Fruit fly (Drosophila melanogaster): ENCODE measurements around the gene CG3386.
A peak's percentile ranks its signal among the peaks of the same experiment; 100 is the strongest.

Gene CG3386

DNA sequence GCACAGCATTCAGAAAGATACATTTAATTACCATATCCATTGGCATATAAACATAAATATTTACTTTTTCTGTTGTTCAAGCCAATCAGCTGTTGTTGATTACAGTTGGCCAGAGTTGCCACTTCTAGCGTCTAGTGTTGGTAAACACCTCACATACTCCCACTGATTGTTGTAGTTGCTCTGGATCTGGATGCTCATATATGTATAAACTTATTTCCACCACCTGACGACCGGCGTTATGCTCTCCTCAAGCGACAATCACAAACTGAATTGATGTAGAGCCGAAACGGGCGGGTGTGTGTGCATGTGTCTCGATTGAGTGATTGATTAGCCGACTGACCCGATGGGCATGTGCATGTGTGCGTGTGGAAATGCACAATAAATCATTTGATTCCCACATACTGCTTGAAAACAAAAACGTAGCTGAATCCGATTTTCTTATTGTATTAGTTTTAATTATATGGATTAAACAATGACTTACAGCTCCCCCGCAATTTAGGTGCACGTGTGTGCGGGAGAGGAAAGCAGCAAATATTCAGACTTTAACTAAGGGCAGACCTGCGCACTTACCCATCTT lies 389 bp downstream of the CG3386 start (continued):
- TF ChIP-seq Sry-β (GFP tag; optimal IDR thresholded peaks at IDR 0.05) = peak; percentile 4
- no peak for TF ChIP-seq Kr (GFP tag; optimal IDR thresholded peaks at IDR 0.05)
- TF ChIP-seq CG9437 (GFP tag; optimal IDR thresholded peaks at IDR 0.05) = peak; percentile 1
- peak; percentile 72 for TF ChIP-seq ci (GFP tag; IDR thresholded peaks at IDR 0.05)
- no peak for TF ChIP-seq CG13123 (GFP tag; optimal IDR thresholded peaks at IDR 0.05)
- no peak for TF ChIP-seq CG7357 (GFP tag; IDR thresholded peaks at IDR 0.05)
- TF ChIP-seq insv (GFP tag; optimal IDR thresholded peaks at IDR 0.05) = peak in 1 of 2 experiments; percentile 54
- TF ChIP-seq Nf-YC (tag; optimal IDR thresholded peaks at IDR 0.05) = peak; percentile 39
- TF ChIP-seq row (GFP tag; IDR thresholded peaks at IDR 0.05) = peak; percentile 33; the same call in 2 of the 3 replicates
- TF ChIP-seq abd-A (tag; optimal IDR thresholded peaks at IDR 0.05) = peak; percentile 80
- TF ChIP-seq CG8281 (tag; optimal IDR thresholded peaks at IDR 0.05) = no peak
- TF ChIP-seq jing (GFP tag; optimal IDR thresholded peaks at IDR 0.05) = no peak
- peak; percentile 17 for TF ChIP-seq CG7786 (GFP tag; optimal IDR thresholded peaks at IDR 0.05)
- peak; percentile 67 for TF ChIP-seq Myb (GFP tag; optimal IDR thresholded peaks at IDR 0.05)
- peak; percentile 26 to 60 for TF ChIP-seq Hr51 (GFP tag; optimal IDR thresholded peaks at IDR 0.05)
- TF ChIP-seq CG17328 (GFP tag; IDR thresholded peaks at IDR 0.05) = peak; percentile 27
- peak; percentile 46 for TF ChIP-seq Sin3A (optimal IDR thresholded peaks at IDR 0.05)
- peak; percentile 7 for TF ChIP-seq da (GFP tag; optimal IDR thresholded peaks at IDR 0.05)
- TF ChIP-seq GATAe (GFP tag; conservative IDR thresholded peaks at IDR 0.05) = no peak
- TF ChIP-seq NFAT (GFP tag; IDR thresholded peaks at IDR 0.05) = peak; percentile 32; the same call in 1 of the 2 replicates
- peak; percentile 28 for TF ChIP-seq CG10209 (GFP tag; optimal IDR thresholded peaks at IDR 0.05)
- no peak for TF ChIP-seq tx (GFP tag; optimal IDR thresholded peaks at IDR 0.05)
- TF ChIP-seq bsh (GFP tag; optimal IDR thresholded peaks at IDR 0.05) = peak in 1 of 2 experiments; percentile 23
- TF ChIP-seq Camta (GFP tag; optimal IDR thresholded peaks at IDR 0.05) = no peak
- TF ChIP-seq aop (GFP tag; IDR thresholded peaks at IDR 0.05) = no peak
- TF ChIP-seq CG1529 (GFP tag; optimal IDR thresholded peaks at IDR 0.05) = peak; percentile 41
- peak; percentile 62 for TF ChIP-seq mirr (GFP tag; optimal IDR thresholded peaks at IDR 0.05)
- TF ChIP-seq pros (GFP tag; optimal IDR thresholded peaks at IDR 0.05) = peak; percentile 73
- peak; percentile 26 for TF ChIP-seq CG4617 (GFP tag; optimal IDR thresholded peaks at IDR 0.05; ENCODE audit: borderline replicate concordance)
- peak; percentile 45 for TF ChIP-seq CG34376 (GFP tag; optimal IDR thresholded peaks at IDR 0.05)
- peak; percentile 21 for TF ChIP-seq dmrt11E (tag; optimal IDR thresholded peaks at IDR 0.05)
- TF ChIP-seq sd (tag; optimal IDR thresholded peaks at IDR 0.05) = peak; percentile 21
- TF ChIP-seq CG31441 (GFP tag; IDR thresholded peaks at IDR 0.05) = 0 out of 2 replicates have a peak, but pooled peaks have one; percentile 23
- peak; percentile 48; the same call in 1 of the 2 replicates for TF ChIP-seq CG13287 (GFP tag; IDR thresholded peaks at IDR 0.05; ENCODE audit: partially characterized antibody)
- TF ChIP-seq CG13894 (tag; optimal IDR thresholded peaks at IDR 0.05) = peak; percentile 75
- peak; percentile 81; the same call in 1 of the 3 replicates for TF ChIP-seq CG2199 (GFP tag; IDR thresholded peaks at IDR 0.05)
- peak; percentile 74 for TF ChIP-seq trem (tag; optimal IDR thresholded peaks at IDR 0.05)
- peak; percentile 76 for TF ChIP-seq CG1603 (tag; optimal IDR thresholded peaks at IDR 0.05)
- peak; percentile 13 for TF ChIP-seq bigmax (GFP tag; optimal IDR thresholded peaks at IDR 0.05)
- no peak for TF ChIP-seq CG32772 (GFP tag; IDR thresholded peaks at IDR 0.05)
- no peak for TF ChIP-seq CG8478 (optimal IDR thresholded peaks at IDR 0.05)
- TF ChIP-seq hkb (optimal IDR thresholded peaks at IDR 0.05) = no peak
- peak; percentile 39; the same call in 1 of the 2 replicates for TF ChIP-seq hkb (GFP tag; IDR thresholded peaks at IDR 0.05)
- TF ChIP-seq Mad (GFP tag; optimal IDR thresholded peaks at IDR 0.05) = peak; percentile 0
- TF ChIP-seq ftz-f1 (GFP tag; optimal IDR thresholded peaks at IDR 0.05) = peak; percentile 8
- peak; percentile 31 for TF ChIP-seq CG4854 (GFP tag; optimal IDR thresholded peaks at IDR 0.05)
- no peak for TF ChIP-seq Trl (optimal IDR thresholded peaks at IDR 0.05)
- peak; percentile 24 for TF ChIP-seq Trl (GFP tag; optimal IDR thresholded peaks at IDR 0.05)
- TF ChIP-seq Eip74EF (GFP tag; optimal IDR thresholded peaks at IDR 0.05) = peak in 1 of 2 experiments; percentile 33
- peak; percentile 82 for TF ChIP-seq MESR4 (GFP tag; optimal IDR thresholded peaks at IDR 0.05)
